Fruit fly (Drosophila melanogaster) whole organism, embryonic: ENCODE results near the gene Src64B.
A peak's percentile ranks its signal among the peaks of the same experiment; 100 is the strongest.

Experiments used
- Bgb ChIP-seq: fragments of 200-800 bp; sonication (Bioruptor generic); IDR thresholded peaks from 2 replicates; pipeline ENCODE4 v1.3.6; 2022; ENCODE audit warnings: missing biosample characterization, missing genetic modification characterization; ENCODE audit not compliant: partially characterized antibody
- CG10959 ChIP-seq: fragments of 200-800 bp; sonication (Bioruptor generic); IDR thresholded peaks from 2 replicates; pipeline ENCODE4 v1.3.6; 2022; ENCODE audit warnings: missing biosample characterization, missing genetic modification characterization
- CG10979 ChIP-seq: fragments of 200-800 bp; sonication (Bioruptor generic); optimal IDR thresholded peaks from 2 replicates; lab custom pipeline; 2018; ENCODE audit warnings: missing biosample characterization, mild to moderate bottlenecking, missing genetic modification characterization, moderate library complexity
- CG11398 ChIP-seq: fragments of 200-800 bp; sonication (Bioruptor generic); optimal IDR thresholded peaks from 2 replicates; lab custom pipeline; 2016; ENCODE audit warnings: missing biosample characterization, missing genetic modification characterization
- CG11723 ChIP-seq: fragments of 200-800 bp; sonication (Bioruptor generic); optimal IDR thresholded peaks from 2 replicates; lab custom pipeline; 2017; ENCODE audit warnings: missing biosample characterization, mild to moderate bottlenecking, missing genetic modification characterization
- CG13624 ChIP-seq: fragments of 200-800 bp; sonication (Bioruptor generic); optimal IDR thresholded peaks from 2 replicates; lab custom pipeline; 2016; ENCODE audit warnings: missing biosample characterization, missing genetic modification characterization
- CG14710 ChIP-seq: fragments of 200-800 bp; sonication (Bioruptor generic); optimal IDR thresholded peaks from 3 replicates; lab custom pipeline; 2019; ENCODE audit warnings: missing biosample characterization, mild to moderate bottlenecking, missing genetic modification characterization, moderate library complexity
- CG14860 ChIP-seq: fragments of 200-800 bp; sonication (Bioruptor generic); IDR thresholded peaks from 3 replicates; pipeline ENCODE4 v1.3.6; 2022; ENCODE audit warnings: missing biosample characterization, missing genetic modification characterization; ENCODE audit not compliant: partially characterized antibody
- CG17328 ChIP-seq: fragments of 200-800 bp; sonication (Bioruptor generic); IDR thresholded peaks from 2 replicates; pipeline ENCODE4 v1.3.6; 2022; ENCODE audit warnings: missing biosample characterization, missing genetic modification characterization
- CG2129 ChIP-seq: fragments of 200-800 bp; sonication (Bioruptor generic); IDR thresholded peaks from 2 replicates; pipeline ENCODE4 v1.3.6; 2022; ENCODE audit warnings: missing biosample characterization, missing genetic modification characterization; ENCODE audit not compliant: partially characterized antibody
- CG2199 ChIP-seq: fragments of 200-800 bp; sonication (Bioruptor generic); IDR thresholded peaks from 3 replicates; pipeline ENCODE4 v1.3.6; 2022; ENCODE audit warnings: missing biosample characterization, missing genetic modification characterization
- CG31388 ChIP-seq: fragments of 200-800 bp; sonication (Bioruptor generic); optimal IDR thresholded peaks from 2 replicates; lab custom pipeline; 2016; ENCODE audit warnings: missing biosample characterization, missing genetic modification characterization
- CG32532 ChIP-seq: fragments of 200-800 bp; sonication (Bioruptor generic); IDR thresholded peaks from 2 replicates; pipeline ENCODE4 v1.3.6; 2022; ENCODE audit warnings: missing biosample characterization, missing genetic modification characterization
- CG32767 ChIP-seq: fragments of 200-800 bp; sonication (Bioruptor generic); IDR thresholded peaks from 2 replicates; pipeline ENCODE4 v1.3.6; 2022; ENCODE audit warnings: missing biosample characterization, missing genetic modification characterization
- CG3726 ChIP-seq: fragments of 200-800 bp; sonication (Bioruptor generic); IDR thresholded peaks from 3 replicates; pipeline ENCODE4, ENCODE4 v1.3.6; 2022; ENCODE audit warnings: missing biosample characterization, missing genetic modification characterization
- CG7556 ChIP-seq: fragments of 200-800 bp; sonication (Bioruptor generic); optimal IDR thresholded peaks from 2 replicates; lab custom pipeline; 2017; ENCODE audit warnings: missing biosample characterization, mild to moderate bottlenecking, missing genetic modification characterization
- CG8765 ChIP-seq: fragments of 200-800 bp; sonication (Bioruptor generic); IDR thresholded peaks from 2 replicates; pipeline ENCODE4 v1.3.6; 2022; ENCODE audit warnings: missing biosample characterization, missing genetic modification characterization
- CG9437 ChIP-seq: fragments of 200-800 bp; sonication (Bioruptor generic); optimal IDR thresholded peaks from 2 replicates; lab custom pipeline; 2018; ENCODE audit warnings: missing biosample characterization, mild to moderate bottlenecking, missing genetic modification characterization
- CrebB ChIP-seq: fragments of 200-800 bp; sonication (Bioruptor generic); optimal IDR thresholded peaks from 3 replicates; lab custom pipeline; 2018; ENCODE audit warnings: missing biosample characterization, mild to moderate bottlenecking, missing genetic modification characterization
- Deaf1 ChIP-seq: fragments of 200-800 bp; optimal IDR thresholded peaks from 3 replicates; lab custom pipeline; 2019; ENCODE audit warnings: missing biosample characterization, mild to moderate bottlenecking, missing genetic modification characterization, moderate library complexity
- Doc3 ChIP-seq: fragments of 200-800 bp; sonication (Bioruptor generic); IDR thresholded peaks from 3 replicates; pipeline ENCODE4 v1.3.6; 2022; ENCODE audit warnings: missing biosample characterization, missing genetic modification characterization; ENCODE audit not compliant: partially characterized antibody
- Dp ChIP-seq: fragments of 200-800 bp; sonication (Bioruptor generic); optimal IDR thresholded peaks from 2 replicates; lab custom pipeline; 2018; ENCODE audit warnings: missing biosample characterization, mild to moderate bottlenecking, missing genetic modification characterization, moderate library complexity
- Ets65A ChIP-seq: fragments of 200-800 bp; sonication (Bioruptor generic); peaks from one replicate; lab custom pipeline; 2016; ENCODE audit warnings: missing biosample characterization, missing genetic modification characterization
- Lim3 ChIP-seq: fragments of 200-800 bp; sonication (Bioruptor generic); IDR thresholded peaks from 2 replicates; pipeline ENCODE4 v1.3.6; 2022; ENCODE audit warnings: missing biosample characterization, missing genetic modification characterization
- MBD-R2 ChIP-seq: fragments of 200-800 bp; sonication (Bioruptor generic); IDR thresholded peaks from 2 replicates; pipeline ENCODE4 v1.3.6; 2022; ENCODE audit warnings: missing biosample characterization, missing genetic modification characterization
- Med ChIP-seq: fragments of 200-800 bp; sonication (Bioruptor generic); peaks from one replicate; lab custom pipeline; 2016; ENCODE audit warnings: missing biosample characterization, missing genetic modification characterization, mild to moderate bottlenecking, inconsistent platforms, moderate library complexity
- abd-A ChIP-seq: fragments of 200-800 bp; sonication (Bioruptor generic); optimal IDR thresholded peaks from 3 replicates; lab custom pipeline; 2019; ENCODE audit warnings: missing biosample characterization, mild to moderate bottlenecking, missing genetic modification characterization, moderate library complexity
- amos ChIP-seq: fragments of 200-800 bp; sonication (Bioruptor generic); IDR thresholded peaks from 2 replicates; pipeline ENCODE4 v1.3.6; 2022; ENCODE audit warnings: missing biosample characterization, missing genetic modification characterization; ENCODE audit not compliant: partially characterized antibody
- chinmo ChIP-seq: fragments of 200-800 bp; sonication (Bioruptor generic); IDR thresholded peaks from 4 replicates; pipeline ENCODE4 v1.3.6; 2022; ENCODE audit warnings: missing biosample characterization, missing genetic modification characterization; ENCODE audit not compliant: partially characterized antibody
- chn ChIP-seq: fragments of 200-800 bp; sonication (Bioruptor generic); optimal IDR thresholded peaks from 2 replicates; lab custom pipeline; 2016; ENCODE audit warnings: missing biosample characterization, missing genetic modification characterization
- corto ChIP-seq: fragments of 200-800 bp; sonication (Bioruptor generic); optimal IDR thresholded peaks from 2 replicates; lab custom pipeline; 2016; ENCODE audit warnings: missing biosample characterization, mild to moderate bottlenecking, missing genetic modification characterization, moderate library complexity
- crol ChIP-seq: fragments of 200-800 bp; sonication (Bioruptor generic); IDR thresholded peaks from 2 replicates; pipeline ENCODE4 v1.3.6; 2022; ENCODE audit warnings: missing biosample characterization, missing genetic modification characterization
- crp ChIP-seq, 2 experiments: fragments of 200-800 bp; sonication (Bioruptor generic); optimal IDR thresholded peaks; 2 replicates in 1 of 2; 3 replicates in 1 of 2; lab custom pipeline; 2017; ENCODE audit warnings: missing biosample characterization in 2 of 2, missing genetic modification characterization in 2 of 2, mild to moderate bottlenecking in 1 of 2, moderate library complexity in 1 of 2
- cwo ChIP-seq: fragments of 200-800 bp; sonication (Bioruptor generic); optimal IDR thresholded peaks from 3 replicates; lab custom pipeline; 2017; ENCODE audit warnings: missing biosample characterization, missing genetic modification characterization, mild to moderate bottlenecking, moderate library complexity, missing genetic modification reagents
- danr ChIP-seq: fragments of 200-800 bp; sonication (Bioruptor generic); IDR thresholded peaks from 2 replicates; pipeline ENCODE4 v1.3.6; 2022; ENCODE audit warnings: missing biosample characterization, missing genetic modification characterization
- dpn ChIP-seq, 2 experiments: fragments of 200-800 bp; sonication (Bioruptor generic); optimal IDR thresholded peaks; 3 replicates each; lab custom pipeline; 2016; ENCODE audit warnings: missing biosample characterization in 2 of 2, missing genetic modification characterization in 2 of 2
- ewg ChIP-seq: fragments of 200-800 bp; sonication (Bioruptor generic); optimal IDR thresholded peaks from 3 replicates; lab custom pipeline; 2017; ENCODE audit warnings: mild to moderate bottlenecking, missing biosample characterization, missing genetic modification reagents, missing genetic modification characterization
- fd96Cb ChIP-seq: fragments of 200-800 bp; sonication (Bioruptor generic); optimal IDR thresholded peaks from 2 replicates; lab custom pipeline; 2018; ENCODE audit warnings: missing biosample characterization, mild to moderate bottlenecking, missing genetic modification characterization, moderate library complexity
- gro ChIP-seq: fragments of 200-800 bp; sonication (Bioruptor generic); optimal IDR thresholded peaks from 2 replicates; lab custom pipeline; 2016; ENCODE audit warnings: missing biosample characterization, missing genetic modification characterization
- hbn ChIP-seq: fragments of 200-800 bp; sonication (Bioruptor generic); IDR thresholded peaks from 2 replicates; pipeline ENCODE4 v1.3.6; 2022; ENCODE audit warnings: missing biosample characterization, missing genetic modification characterization; ENCODE audit not compliant: partially characterized antibody
- klu ChIP-seq: fragments of 200-800 bp; sonication (Bioruptor generic); IDR thresholded peaks from 2 replicates; pipeline ENCODE4 v1.3.6; 2022; ENCODE audit warnings: missing biosample characterization, missing genetic modification characterization
- luna ChIP-seq: fragments of 200-800 bp; sonication (Bioruptor generic); optimal IDR thresholded peaks from 2 replicates; lab custom pipeline; 2016; ENCODE audit warnings: missing biosample characterization, missing genetic modification characterization
- mld ChIP-seq: fragments of 200-800 bp; sonication (Bioruptor generic); IDR thresholded peaks from 3 replicates; pipeline ENCODE4 v1.3.6; 2022; ENCODE audit warnings: missing biosample characterization, missing genetic modification characterization; ENCODE audit not compliant: partially characterized antibody
- psq ChIP-seq: fragments of 200-800 bp; sonication (Bioruptor generic); optimal IDR thresholded peaks from 2 replicates; lab custom pipeline; 2017; ENCODE audit warnings: missing biosample characterization, missing genetic modification characterization
- seq ChIP-seq: fragments of 200-800 bp; sonication (Bioruptor generic); IDR thresholded peaks from 2 replicates; pipeline ENCODE4 v1.3.6; 2022; ENCODE audit warnings: missing biosample characterization, missing genetic modification characterization
- slp2 ChIP-seq: fragments of 200-800 bp; sonication (Bioruptor generic); optimal IDR thresholded peaks from 2 replicates; lab custom pipeline; 2016; ENCODE audit warnings: missing biosample characterization, missing genetic modification characterization
- trh ChIP-seq: fragments of 200-800 bp; sonication (Bioruptor generic); optimal IDR thresholded peaks from 2 replicates; lab custom pipeline; 2016; ENCODE audit warnings: missing biosample characterization, missing genetic modification characterization

The Src64B gene

DNA sequence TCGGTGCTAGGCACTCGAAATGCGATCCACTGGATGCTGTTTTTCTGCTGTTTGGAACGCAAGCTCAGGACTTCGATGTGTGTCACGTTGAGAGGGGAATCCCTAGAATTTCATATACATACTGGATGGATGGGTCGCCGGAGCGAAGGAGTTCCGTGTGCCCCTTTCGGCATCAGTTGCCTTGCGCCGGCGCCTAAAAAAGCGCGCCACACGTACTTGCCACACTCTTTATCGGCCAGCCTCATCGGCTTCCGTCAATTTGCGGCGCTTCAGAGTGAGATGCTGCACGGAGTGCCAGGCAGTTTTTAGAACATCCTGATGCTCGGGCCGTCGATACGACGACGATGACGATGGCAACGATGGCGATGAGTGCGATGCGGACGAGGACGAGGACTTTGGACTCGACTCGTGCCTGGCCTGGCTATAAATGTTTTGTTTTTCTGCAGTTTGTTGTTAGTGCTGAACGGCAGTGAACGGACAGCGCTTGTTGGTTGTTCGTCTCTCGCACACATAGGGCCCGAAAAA, 69.1 kb downstream of the Src64B start:
- TF ChIP-seq Med (GFP tag; lab: Kevin White, UChicago) (peak; percentile 33), crp (GFP tag; optimal IDR thresholded peaks at IDR 0.05; lab: Kevin White, UChicago) (no peak), CG7556 (GFP tag; lab: Kevin White, UChicago) (no peak), klu (no peak), CG11398 (GFP tag; lab: Kevin White, UChicago) (no peak), abd-A (tag; lab: Kevin White, UChicago) (peak; percentile 36), chn (no peak), amos (GFP tag; lab: Robert Waterston, UW) (peak; percentile 14; the same call in 1 of the 2 replicates), luna (GFP tag; lab: Kevin White, UChicago) (no peak), psq (no peak), ewg (GFP tag; lab: Kevin White, UChicago) (peak; percentile 30), CG31388 (GFP tag; lab: Kevin White, UChicago) (no peak), CG9437 (GFP tag; lab: Kevin White, UChicago) (no peak), Deaf1 (tag; lab: Kevin White, UChicago) (peak; percentile 94)

DNA sequence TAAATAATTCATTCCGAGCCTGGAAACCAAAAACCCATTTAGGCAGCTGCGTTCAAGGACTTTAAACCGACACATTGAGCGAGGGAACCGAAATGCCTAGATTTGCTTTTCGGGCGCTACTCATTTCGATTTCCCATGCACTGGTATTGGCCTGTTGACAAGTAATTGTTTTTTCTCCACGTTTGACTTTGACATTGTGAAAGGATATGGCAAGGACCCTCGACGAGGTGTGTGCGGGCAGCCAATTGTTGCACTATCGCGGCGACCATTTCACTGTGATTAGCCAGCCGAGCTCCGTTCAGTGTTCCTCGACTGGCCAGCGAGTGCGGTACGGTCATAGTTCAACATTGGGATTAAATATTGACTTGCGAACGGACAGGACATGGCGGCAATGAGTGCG, 70.2 kb downstream of the Src64B start, which contains the start of gene CG42540:
Gene CG42540 (plus strand): TSS at position 301 of the 400 bp plus-strand sequence.
- TF ChIP-seq CrebB (tag; lab: Kevin White, UChicago) (no peak), CG17328 (no peak), CG2129 (no peak), slp2 (GFP tag; lab: Kevin White, UChicago) (no peak), CG10959 (GFP tag; lab: Robert Waterston, UW) (0 out of 2 replicates have a peak, but pooled peaks have one; percentile 30), CG3726 (no peak), amos (GFP tag; lab: Robert Waterston, UW) (no peak), CG32532 (GFP tag; lab: Robert Waterston, UW) (no peak)
- TF ChIP-seq, all 482 proteins: peak for 1

DNA sequence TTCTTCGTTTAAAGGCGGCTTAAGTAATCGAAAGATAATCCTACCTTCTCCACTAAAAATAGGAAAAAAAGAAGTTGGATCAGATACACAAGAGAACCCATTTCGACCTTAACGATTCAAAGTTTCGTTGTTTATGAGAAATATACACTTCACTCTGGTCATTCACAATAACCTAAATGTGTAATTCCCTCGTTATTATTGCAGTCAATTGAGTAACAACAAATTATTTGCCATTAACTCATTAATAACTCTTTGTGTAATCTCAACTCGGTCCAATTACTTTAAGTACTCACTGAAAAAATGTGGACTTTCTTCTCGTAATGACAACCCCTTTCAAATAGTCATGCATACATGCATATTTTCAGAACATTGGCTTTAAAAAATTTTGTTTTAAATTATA, 70.9 kb downstream of the Src64B start, which contains the start of gene CG33777:
Gene CG33777 (minus strand): TSS at position 101 of the 400 bp plus-strand sequence.
- TF ChIP-seq hbn (GFP tag; lab: Robert Waterston, UW) (no peak), CG13624 (GFP tag; lab: Kevin White, UChicago) (no peak), Lim3 (GFP tag; lab: Robert Waterston, UW) (no peak), crol (GFP tag; lab: Robert Waterston, UW) (no peak), cwo (GFP tag; lab: Kevin White, UChicago) (no peak), danr (GFP tag; lab: Robert Waterston, UW) (no peak), seq (GFP tag; lab: Robert Waterston, UW) (no peak), Ets65A (GFP tag; lab: Kevin White, UChicago) (no peak), Doc3 (GFP tag; lab: Robert Waterston, UW) (no peak), CG14860 (no peak), chinmo (GFP tag; lab: Robert Waterston, UW) (no peak), CG8765 (no peak), CG11723 (no peak), CG14710 (tag; lab: Kevin White, UChicago) (no peak)

dm6 chr3L:4554216-4554615, 71.8 kb downstream of the Src64B start:
- TF ChIP-seq CG32767 (GFP tag; lab: Robert Waterston, UW) (no peak), fd96Cb (no peak), CG10979 (tag; lab: Kevin White, UChicago) (no peak), trh (GFP tag; lab: Kevin White, UChicago) (no peak), MBD-R2 (GFP tag; lab: Robert Waterston, UW) (no peak), corto (GFP tag; lab: Kevin White, UChicago) (no peak), Bgb (GFP tag; lab: Robert Waterston, UW) (no peak), dpn (GFP tag; optimal IDR thresholded peaks at IDR 0.05; lab: Kevin White, UChicago) (no peak), gro (GFP tag; lab: Kevin White, UChicago) (no peak), Dp (GFP tag; lab: Kevin White, UChicago) (peak; percentile 76), mld (GFP tag; lab: Robert Waterston, UW) (no peak), danr (GFP tag; lab: Robert Waterston, UW) (no peak), CG2199 (GFP tag; lab: Robert Waterston, UW) (peak; percentile 56; the same call in 1 of the 3 replicates)
